Worm (Caenorhabditis elegans): ENCODE measurements around the gene enu-3.6.

enu-3.6 gene

DNA sequence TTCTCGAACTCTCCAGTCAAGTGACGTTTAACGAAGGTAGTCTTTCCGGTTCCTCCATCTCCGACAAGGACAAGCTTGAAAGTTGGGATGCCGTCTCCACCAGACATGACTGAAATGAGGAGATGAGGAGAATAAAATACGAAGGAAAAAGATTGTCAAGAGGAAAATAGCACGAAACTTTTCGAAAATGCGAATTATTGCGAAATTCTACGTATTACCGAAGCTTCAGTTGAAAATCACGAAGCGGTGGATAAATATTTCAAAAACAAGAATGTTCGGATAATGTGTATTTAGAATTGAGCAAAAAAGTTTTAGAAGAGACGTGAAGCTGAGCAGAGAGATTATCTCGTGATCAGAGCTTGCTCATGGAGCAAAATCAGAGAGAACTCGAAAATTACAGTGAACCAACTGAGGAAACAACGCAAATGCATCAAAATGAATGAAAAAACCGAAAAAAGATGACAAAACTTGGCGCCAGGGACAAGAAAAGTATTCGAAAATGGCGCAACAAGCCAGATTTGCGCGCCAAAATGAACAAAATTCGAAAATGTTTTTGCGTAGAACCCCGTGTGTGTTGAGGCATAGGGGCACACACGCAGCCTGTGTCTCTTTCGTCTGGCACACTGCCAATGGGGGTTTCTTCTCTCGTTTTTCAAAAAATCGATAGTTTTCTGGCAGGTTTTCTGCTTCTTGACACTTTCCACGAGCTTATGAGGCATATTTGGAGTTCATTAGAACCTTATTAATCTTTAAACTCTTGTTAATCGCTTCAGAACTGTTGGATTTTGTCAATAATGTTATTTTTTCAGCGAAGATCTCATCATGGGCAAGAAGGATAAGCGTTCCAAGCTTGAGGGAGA, 2.4 kb upstream of the enu-3.6 start, which contains the start of the genes ran-1 and dkc-1 (continued):
- peak; percentile 58; the same call in 1 of the 2 replicates for TF ChIP-seq cebp-1 (GFP tag; IDR thresholded peaks at IDR 0.05)
- peak; percentile 90 for TF ChIP-seq cebp-1 (tag; optimal IDR thresholded peaks at IDR 0.05)
- TF ChIP-seq ekl-4 (GFP tag; IDR thresholded peaks at IDR 0.05) = peak; percentile 77
- TF ChIP-seq ceh-91 (GFP tag; IDR thresholded peaks at IDR 0.05) = peak; percentile 95
- peak; percentile 90 for TF ChIP-seq B0336.3 (GFP tag; IDR thresholded peaks at IDR 0.05)
- TF ChIP-seq F23B12.7 (tag; optimal IDR thresholded peaks at IDR 0.05; ENCODE audit: insufficient read depth) = peak; percentile 58
- TF ChIP-seq pbrm-1 (GFP tag; IDR thresholded peaks at IDR 0.05) = peak; percentile 80
- TF ChIP-seq ama-1 (optimal IDR thresholded peaks at IDR 0.05) = no peak
- no peak for TF ChIP-seq ama-1 (GFP tag; optimal IDR thresholded peaks at IDR 0.05)
- TF ChIP-seq rpc-1 (optimal IDR thresholded peaks at IDR 0.05) = no peak
- TF ChIP-seq rpc-1 (tag; optimal IDR thresholded peaks at IDR 0.05) = no peak
- TF ChIP-seq Y79H2A.3 (GFP tag; conservative IDR thresholded peaks at IDR 0.05) = 0 out of 2 replicates have a peak, but pooled peaks have one; percentile 7
- TF ChIP-seq die-1 (tag; optimal IDR thresholded peaks at IDR 0.05) = no peak
- TF ChIP-seq Y53G8AR.9 (GFP tag; conservative IDR thresholded peaks at IDR 0.05) = peak; percentile 84
- TF ChIP-seq mcd-1 (GFP tag; IDR thresholded peaks at IDR 0.05) = peak; percentile 82
- peak; percentile 13 for TF ChIP-seq pha-4 (tag; optimal IDR thresholded peaks at IDR 0.05)
- peak; percentile 81 for TF ChIP-seq athp-1 (tag; optimal IDR thresholded peaks at IDR 0.05)
- TF ChIP-seq nhr-120 (GFP tag; IDR thresholded peaks at IDR 0.05) = no peak
- peak; percentile 91 for TF ChIP-seq snpc-3.4 (tag; optimal IDR thresholded peaks at IDR 0.05)
- TF ChIP-seq lin-35 (GFP tag; optimal IDR thresholded peaks at IDR 0.05) = peak in 2 of 3 experiments; percentile 74 to 79
- TF ChIP-seq repo-1 (tag; optimal IDR thresholded peaks at IDR 0.05) = peak; percentile 4
- TF ChIP-seq nhr-179 (tag; optimal IDR thresholded peaks at IDR 0.05) = no peak
- TF ChIP-seq ztf-28 (GFP tag; IDR thresholded peaks at IDR 0.05) = peak; percentile 43; the same call in 1 of the 2 replicates
- TF ChIP-seq D2030.7 (GFP tag; IDR thresholded peaks at IDR 0.05) = peak; percentile 95
- peak; percentile 84 for TF ChIP-seq hsf-1 (GFP tag; IDR thresholded peaks at IDR 0.05)
- TF ChIP-seq lsl-1 (GFP tag; optimal IDR thresholded peaks at IDR 0.05) = peak; percentile 80
- peak; percentile 46; the same call in 1 of the 2 replicates for TF ChIP-seq Y67H2A.10 (GFP tag; conservative IDR thresholded peaks at IDR 0.05)
- TF ChIP-seq egrh-3 (GFP tag; IDR thresholded peaks at IDR 0.05) = peak; percentile 53
- no peak for TF ChIP-seq nfya-2 (GFP tag; IDR thresholded peaks at IDR 0.05)
- TF ChIP-seq ztf-26 (tag; optimal IDR thresholded peaks at IDR 0.05) = peak; percentile 38
- no peak for TF ChIP-seq mes-4 (tag; optimal IDR thresholded peaks at IDR 0.05)
- TF ChIP-seq F33H1.4 (GFP tag; IDR thresholded peaks at IDR 0.05) = peak; percentile 84
- no peak for TF ChIP-seq F22D6.2 (tag; optimal IDR thresholded peaks at IDR 0.05)
- TF ChIP-seq let-526 (GFP tag; IDR thresholded peaks at IDR 0.05) = no peak
- TF ChIP-seq aptf-2 (GFP tag; conservative IDR thresholded peaks at IDR 0.05) = 0 out of 2 replicates have a peak, but pooled peaks have one; percentile 60
- TF ChIP-seq F49E8.2 (tag; optimal IDR thresholded peaks at IDR 0.05; ENCODE audit: insufficient read depth) = peak; percentile 84
- peak; percentile 79 for TF ChIP-seq snpc-1.3 (tag; optimal IDR thresholded peaks at IDR 0.05; ENCODE audit: insufficient read depth)
- TF ChIP-seq F37B4.10 (GFP tag; IDR thresholded peaks at IDR 0.05) = no peak
- 0 out of 2 replicates have a peak, but pooled peaks have one; percentile 44 for TF ChIP-seq egl-44 (GFP tag; IDR thresholded peaks at IDR 0.05)
- no peak for TF ChIP-seq lsy-27 (tag; optimal IDR thresholded peaks at IDR 0.05; ENCODE audit: borderline replicate concordance, insufficient read depth)
- TF ChIP-seq nfyb-1 (GFP tag; IDR thresholded peaks at IDR 0.05) = peak; percentile 79; the same call in 1 of the 2 replicates
- 0 out of 2 replicates have a peak, but pooled peaks have one; percentile 21 for TF ChIP-seq aptf-3 (GFP tag; IDR thresholded peaks at IDR 0.05)
- peak; percentile 81 for TF ChIP-seq unc-130 (GFP tag; optimal IDR thresholded peaks at IDR 0.05)
- peak; percentile 86 for TF ChIP-seq madf-3 (GFP tag; IDR thresholded peaks at IDR 0.05)
- 0 out of 2 replicates have a peak, but pooled peaks have one; percentile 44 for TF ChIP-seq attf-3 (GFP tag; conservative IDR thresholded peaks at IDR 0.05)
- TF ChIP-seq ztf-3 (GFP tag; optimal IDR thresholded peaks at IDR 0.05) = no peak
